Fruit fly (Drosophila melanogaster) whole organism, embryonic: ENCODE data around the gene Cpr11B.

Source experiments
- Antp ChIP-seq: fragments of 200-800 bp; sonication (Bioruptor generic); optimal IDR thresholded peaks from 3 replicates; lab custom pipeline; 2016; ENCODE audit warnings: missing biosample characterization, missing genetic modification characterization
- BEAF-32 ChIP-seq: fragments of 200-800 bp; sonication (Bioruptor generic); optimal IDR thresholded peaks from 3 replicates; lab custom pipeline; 2017; ENCODE audit warnings: missing biosample characterization, missing genetic modification characterization, mild to moderate bottlenecking, moderate library complexity, missing genetic modification reagents
- CG10267 ChIP-seq: fragments of 200-800 bp; sonication (Bioruptor generic); optimal IDR thresholded peaks from 2 replicates; lab custom pipeline; 2018; ENCODE audit warnings: missing biosample characterization, mild to moderate bottlenecking, missing genetic modification characterization, moderate library complexity
- CG11560 ChIP-seq: fragments of 200-800 bp; sonication (Bioruptor generic); IDR thresholded peaks from 3 replicates; pipeline ENCODE4 v1.3.6; 2022; ENCODE audit warnings: missing biosample characterization, missing genetic modification characterization
- CG12104 ChIP-seq: fragments of 200-800 bp; sonication (Bioruptor generic); optimal IDR thresholded peaks from 3 replicates; lab custom pipeline; 2016; ENCODE audit warnings: missing biosample characterization, missing genetic modification characterization
- CG14710 ChIP-seq: fragments of 200-800 bp; sonication (Bioruptor generic); optimal IDR thresholded peaks from 3 replicates; lab custom pipeline; 2019; ENCODE audit warnings: missing biosample characterization, mild to moderate bottlenecking, missing genetic modification characterization, moderate library complexity
- CG16779 ChIP-seq: fragments of 200-800 bp; sonication (Bioruptor generic); IDR thresholded peaks from 2 replicates; pipeline ENCODE4 v1.3.6; 2022; ENCODE audit warnings: missing biosample characterization, missing genetic modification characterization
- CG16813 ChIP-seq: fragments of 200-800 bp; sonication (Bioruptor generic); IDR thresholded peaks from 3 replicates; pipeline ENCODE4 v1.3.6; 2022; ENCODE audit warnings: missing biosample characterization, missing genetic modification characterization; ENCODE audit not compliant: partially characterized antibody
- CG16863 ChIP-seq: fragments of 200-800 bp; sonication (Bioruptor generic); optimal IDR thresholded peaks from 3 replicates; lab custom pipeline; 2016; ENCODE audit warnings: missing biosample characterization, missing genetic modification characterization
- CG17359 ChIP-seq: fragments of 200-800 bp; sonication (Bioruptor generic); optimal IDR thresholded peaks from 3 replicates; lab custom pipeline; 2018; ENCODE audit warnings: missing biosample characterization, mild to moderate bottlenecking, missing genetic modification characterization, moderate library complexity
- CG2116 ChIP-seq: fragments of 200-800 bp; sonication (Bioruptor generic); optimal IDR thresholded peaks from 3 replicates; lab custom pipeline; 2018; ENCODE audit warnings: missing biosample characterization, mild to moderate bottlenecking, missing genetic modification characterization
- CG2120 ChIP-seq: fragments of 200-800 bp; sonication (Bioruptor generic); optimal IDR thresholded peaks from 3 replicates; lab custom pipeline; 2016; ENCODE audit warnings: missing biosample characterization, missing genetic modification characterization
- CG2129 ChIP-seq: fragments of 200-800 bp; sonication (Bioruptor generic); IDR thresholded peaks from 2 replicates; pipeline ENCODE4 v1.3.6; 2022; ENCODE audit warnings: missing biosample characterization, missing genetic modification characterization; ENCODE audit not compliant: partially characterized antibody
- CG2202 ChIP-seq: fragments of 200-800 bp; sonication (Bioruptor generic); optimal IDR thresholded peaks from 2 replicates; lab custom pipeline; 2018; ENCODE audit warnings: missing biosample characterization, mild to moderate bottlenecking, missing genetic modification characterization
- CG6689 ChIP-seq: fragments of 200-800 bp; sonication (Bioruptor generic); IDR thresholded peaks from 2 replicates; pipeline ENCODE4 v1.3.6; 2022; ENCODE audit warnings: missing biosample characterization, missing genetic modification characterization
- CG9727 ChIP-seq: fragments of 200-800 bp; sonication (Bioruptor generic); optimal IDR thresholded peaks from 3 replicates; lab custom pipeline; 2017; ENCODE audit warnings: missing biosample characterization, mild to moderate bottlenecking, missing genetic modification characterization
- CG9797 ChIP-seq: fragments of 200-800 bp; sonication (Bioruptor generic); optimal IDR thresholded peaks from 3 replicates; lab custom pipeline; 2018; ENCODE audit warnings: missing biosample characterization, mild to moderate bottlenecking, missing genetic modification characterization
- CTCF ChIP-seq: fragments of 200-800 bp; sonication (Bioruptor generic); optimal IDR thresholded peaks from 2 replicates; lab custom pipeline; 2017; ENCODE audit warnings: missing biosample characterization, mild to moderate bottlenecking, missing genetic modification characterization, moderate library complexity
- Dll ChIP-seq: fragments of 200-800 bp; sonication (Bioruptor generic); IDR thresholded peaks from 4 replicates; pipeline ENCODE4 v1.3.6; 2022; ENCODE audit warnings: missing biosample characterization, missing genetic modification characterization; ENCODE audit not compliant: partially characterized antibody
- Eip74EF ChIP-seq, 2 experiments: fragments of 200-800 bp in 1 of 2; fragments of >200 bp in 1 of 2; sonication (Bioruptor generic) in 1 of 2; optimal IDR thresholded peaks; 2 replicates each; lab custom pipeline; 2017 to 2019; ENCODE audit warnings: missing biosample characterization in 2 of 2, missing genetic modification characterization in 2 of 2, mild to moderate bottlenecking in 1 of 2, moderate library complexity in 1 of 2
- Fer1 ChIP-seq: fragments of 200-800 bp; sonication (Bioruptor generic); optimal IDR thresholded peaks from 2 replicates; lab custom pipeline; 2017; ENCODE audit warnings: missing biosample characterization, mild to moderate bottlenecking, missing genetic modification characterization
- HLH4C ChIP-seq: fragments of 200-800 bp; sonication (Bioruptor generic); IDR thresholded peaks from 3 replicates; pipeline ENCODE4 v1.3.6; 2022; ENCODE audit warnings: missing biosample characterization, missing genetic modification characterization; ENCODE audit not compliant: partially characterized antibody
- Hmx ChIP-seq: fragments of 200-800 bp; sonication (Bioruptor generic); optimal IDR thresholded peaks from 2 replicates; lab custom pipeline; 2016; ENCODE audit warnings: missing biosample characterization, missing genetic modification characterization
- Hr3 ChIP-seq: fragments of 200-800 bp; sonication (Bioruptor generic); optimal IDR thresholded peaks from 3 replicates; lab custom pipeline; 2016; ENCODE audit warnings: missing biosample characterization, missing genetic modification characterization
- Hr78 ChIP-seq, 2 experiments: fragments of 200-800 bp in 1 of 2; fragments of >200 bp in 1 of 2; sonication (Bioruptor generic) in 1 of 2; optimal IDR thresholded peaks; 2 replicates each; lab custom pipeline; 2017 to 2019; ENCODE audit warnings: missing biosample characterization in 2 of 2, missing genetic modification characterization in 2 of 2, mild to moderate bottlenecking in 1 of 2, moderate library complexity in 1 of 2
- Lpt ChIP-seq: fragments of >200 bp; optimal IDR thresholded peaks from 2 replicates; lab custom pipeline; 2018; ENCODE audit warnings: missing biosample characterization, missing genetic modification characterization
- Myb ChIP-seq: fragments of 200-800 bp; sonication (Bioruptor generic); optimal IDR thresholded peaks from 2 replicates; lab custom pipeline; 2016; ENCODE audit warnings: missing biosample characterization, missing genetic modification characterization
- Opbp ChIP-seq: fragments of 200-800 bp; sonication (Bioruptor generic); IDR thresholded peaks from 3 replicates; pipeline ENCODE4 v1.3.6; 2022; ENCODE audit warnings: missing biosample characterization, missing genetic modification characterization; ENCODE audit not compliant: partially characterized antibody
- Scr ChIP-seq: fragments of 200-800 bp; sonication (Bioruptor generic); IDR thresholded peaks from 2 replicates; pipeline ENCODE4 v1.3.6; 2022; ENCODE audit warnings: missing biosample characterization, missing genetic modification characterization; ENCODE audit not compliant: partially characterized antibody
- Sox100B ChIP-seq: fragments of 200-800 bp; sonication (Bioruptor generic); optimal IDR thresholded peaks from 3 replicates; lab custom pipeline; 2018; ENCODE audit warnings: missing biosample characterization, mild to moderate bottlenecking, missing genetic modification characterization
- abd-A ChIP-seq: fragments of 200-800 bp; sonication (Bioruptor generic); optimal IDR thresholded peaks from 3 replicates; lab custom pipeline; 2019; ENCODE audit warnings: missing biosample characterization, mild to moderate bottlenecking, missing genetic modification characterization, moderate library complexity
- ac ChIP-seq: fragments of 200-800 bp; sonication (Bioruptor generic); optimal IDR thresholded peaks from 3 replicates; lab custom pipeline; 2017; ENCODE audit warnings: missing biosample characterization, mild to moderate bottlenecking, missing genetic modification characterization
- amos ChIP-seq: fragments of 200-800 bp; sonication (Bioruptor generic); IDR thresholded peaks from 2 replicates; pipeline ENCODE4 v1.3.6; 2022; ENCODE audit warnings: missing biosample characterization, missing genetic modification characterization; ENCODE audit not compliant: partially characterized antibody
- crp ChIP-seq, 2 experiments: fragments of 200-800 bp; sonication (Bioruptor generic); optimal IDR thresholded peaks; 2 replicates in 1 of 2; 3 replicates in 1 of 2; lab custom pipeline; 2017; ENCODE audit warnings: missing biosample characterization in 2 of 2, missing genetic modification characterization in 2 of 2, mild to moderate bottlenecking in 1 of 2, moderate library complexity in 1 of 2
- disco-r ChIP-seq: fragments of 200-800 bp; sonication (Bioruptor generic); optimal IDR thresholded peaks from 2 replicates; lab custom pipeline; 2016; ENCODE audit warnings: missing biosample characterization, missing genetic modification characterization
- dm ChIP-seq: fragments of 200-800 bp; sonication (Bioruptor generic); optimal IDR thresholded peaks from 3 replicates; lab custom pipeline; 2016; ENCODE audit warnings: missing biosample characterization, missing genetic modification characterization
- dysf ChIP-seq: fragments of 200-800 bp; sonication (Bioruptor generic); IDR thresholded peaks from 3 replicates; pipeline ENCODE4 v1.3.6; 2022; ENCODE audit warnings: missing biosample characterization, missing genetic modification characterization
- en ChIP-seq: fragments of 200-800 bp; sonication (Bioruptor generic); optimal IDR thresholded peaks from 2 replicates; lab custom pipeline; 2016; ENCODE audit warnings: missing biosample characterization, missing genetic modification characterization
- fd64A ChIP-seq: fragments of 200-800 bp; sonication (Bioruptor generic); optimal IDR thresholded peaks from 3 replicates; lab custom pipeline; 2018; ENCODE audit warnings: missing biosample characterization, mild to moderate bottlenecking, missing genetic modification characterization
- gem ChIP-seq: fragments of 200-800 bp; sonication (Bioruptor generic); optimal IDR thresholded peaks from 2 replicates; lab custom pipeline; 2019; ENCODE audit warnings: missing biosample characterization, mild to moderate bottlenecking, missing genetic modification characterization, moderate library complexity
- gfzf ChIP-seq: fragments of 200-800 bp; sonication (Bioruptor generic); optimal IDR thresholded peaks from 2 replicates; lab custom pipeline; 2016; ENCODE audit warnings: missing biosample characterization, mild to moderate bottlenecking, missing genetic modification characterization, moderate library complexity
- mld ChIP-seq: fragments of 200-800 bp; sonication (Bioruptor generic); IDR thresholded peaks from 3 replicates; pipeline ENCODE4 v1.3.6; 2022; ENCODE audit warnings: missing biosample characterization, missing genetic modification characterization; ENCODE audit not compliant: partially characterized antibody
- nmo ChIP-seq: fragments of 200-800 bp; sonication (Bioruptor generic); optimal IDR thresholded peaks from 2 replicates; lab custom pipeline; 2018; ENCODE audit warnings: missing biosample characterization, mild to moderate bottlenecking, missing genetic modification characterization, moderate library complexity
- onecut ChIP-seq: fragments of 200-800 bp; sonication (Bioruptor generic); IDR thresholded peaks from 2 replicates; pipeline ENCODE4 v1.3.6; 2022; ENCODE audit warnings: missing biosample characterization, missing genetic modification characterization
- otp ChIP-seq: fragments of 200-800 bp; sonication (Bioruptor generic); IDR thresholded peaks from 3 replicates; pipeline ENCODE4, ENCODE4 v1.3.6; 2022; ENCODE audit warnings: missing biosample characterization, missing genetic modification characterization
- p53 ChIP-seq: fragments of 200-800 bp; sonication (Bioruptor generic); optimal IDR thresholded peaks from 2 replicates; lab custom pipeline; 2016; ENCODE audit warnings: missing biosample characterization, missing genetic modification characterization
- phol ChIP-seq: fragments of 200-800 bp; sonication (Bioruptor generic); optimal IDR thresholded peaks from 3 replicates; lab custom pipeline; 2018; ENCODE audit warnings: missing biosample characterization, mild to moderate bottlenecking, missing genetic modification characterization, moderate library complexity
- row ChIP-seq: fragments of 200-800 bp; sonication (Bioruptor generic); IDR thresholded peaks from 3 replicates; pipeline ENCODE4 v1.3.6; 2022; ENCODE audit warnings: missing biosample characterization, missing genetic modification characterization
- sna ChIP-seq: fragments of 200-800 bp; sonication (Bioruptor generic); IDR thresholded peaks from 2 replicates; pipeline ENCODE4 v1.3.6; 2022; ENCODE audit warnings: missing biosample characterization, missing genetic modification characterization; ENCODE audit not compliant: partially characterized antibody
- sr ChIP-seq: fragments of 200-800 bp; sonication (Bioruptor generic); IDR thresholded peaks from 3 replicates; pipeline ENCODE4 v1.3.6; 2022; ENCODE audit warnings: missing biosample characterization, missing genetic modification characterization

Cpr11B gene

DNA sequence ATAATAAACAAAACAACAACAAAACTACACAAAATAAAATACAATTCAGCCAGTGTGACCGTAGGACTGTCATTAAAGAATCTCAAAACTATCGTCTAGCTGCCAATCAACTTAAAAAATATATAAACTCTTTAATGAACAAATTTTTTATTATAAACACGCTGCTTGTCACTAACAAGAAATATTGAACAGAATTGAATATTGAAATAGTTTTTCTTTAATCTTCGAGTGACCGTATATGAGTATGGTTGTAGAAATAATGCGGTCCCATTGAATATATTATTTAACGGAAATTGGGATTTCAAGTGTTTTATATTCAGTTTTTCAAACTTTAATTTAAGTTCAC lies 39.2 kb downstream of the Cpr11B start, which contains the start of gene LIMK1 (continued):
- TF ChIP-seq fd64A, result no peak
- TF ChIP-seq CG10267 (tag; lab: Kevin White, UChicago), result peak; percentile 51
- no peak for TF ChIP-seq CG11560 (tag; lab: Robert Waterston, UW)
- TF ChIP-seq p53 (GFP tag; lab: Kevin White, UChicago), result no peak
- TF ChIP-seq ac (GFP tag; lab: Kevin White, UChicago), result no peak
- no peak for TF ChIP-seq Eip74EF (GFP tag; optimal IDR thresholded peaks at IDR 0.05; lab: Kevin White, UChicago)
- no peak for TF ChIP-seq en (GFP tag; lab: Kevin White, UChicago)
- no peak for TF ChIP-seq mld (GFP tag; lab: Robert Waterston, UW)
- no peak for TF ChIP-seq CG2202 (tag; lab: Kevin White, UChicago)
- TF ChIP-seq CTCF (GFP tag; lab: Kevin White, UChicago), result no peak
- TF ChIP-seq Lpt (GFP tag; lab: Kevin White, UChicago), result no peak
- TF ChIP-seq CG9727 (GFP tag; lab: Kevin White, UChicago), result no peak
- TF ChIP-seq crp (GFP tag; optimal IDR thresholded peaks at IDR 0.05; lab: Kevin White, UChicago), result no peak
- TF ChIP-seq disco-r (GFP tag; lab: Kevin White, UChicago), result no peak
- TF ChIP-seq gfzf (GFP tag; lab: Kevin White, UChicago), result peak; percentile 79
- no peak for TF ChIP-seq CG16863 (GFP tag; lab: Kevin White, UChicago)
- TF ChIP-seq CG16779 (GFP tag; lab: Robert Waterston, UW), result no peak
- TF ChIP-seq Antp (GFP tag; lab: Kevin White, UChicago), result no peak
- TF ChIP-seq dysf (GFP tag; lab: Robert Waterston, UW), result no peak
- no peak for TF ChIP-seq sr (GFP tag; lab: Robert Waterston, UW)
- TF ChIP-seq HLH4C (GFP tag; lab: Robert Waterston, UW), result peak; percentile 33; the same call in 1 of the 3 replicates
- TF ChIP-seq phol, result peak; percentile 44
- TF ChIP-seq onecut (GFP tag; lab: Robert Waterston, UW), result no peak
- TF ChIP-seq CG2129, result 0 out of 2 replicates have a peak, but pooled peaks have one; percentile 17
- no peak for TF ChIP-seq Sox100B
- peak; percentile 7; the same call in 1 of the 3 replicates for TF ChIP-seq Opbp (GFP tag; lab: Robert Waterston, UW)
- peak; percentile 50; the same call in 2 of the 3 replicates for TF ChIP-seq CG16813 (GFP tag; lab: Robert Waterston, UW)
- no peak for TF ChIP-seq CG12104 (GFP tag; lab: Kevin White, UChicago)
- peak; percentile 56 for TF ChIP-seq sna (GFP tag; lab: Robert Waterston, UW)
- 0 out of 3 replicates have a peak, but pooled peaks have one; percentile 13 for TF ChIP-seq row (GFP tag; lab: Robert Waterston, UW)
- no peak for TF ChIP-seq CG6689 (GFP tag; lab: Robert Waterston, UW)
- peak; percentile 76 for TF ChIP-seq Dll
- TF ChIP-seq Hr78 (GFP tag; optimal IDR thresholded peaks at IDR 0.05; lab: Kevin White, UChicago), result no peak
- peak; percentile 60 for TF ChIP-seq CG2116
- no peak for TF ChIP-seq CG2120 (GFP tag; lab: Kevin White, UChicago)
- TF ChIP-seq abd-A (tag; lab: Kevin White, UChicago), result no peak
- TF ChIP-seq dm (GFP tag; lab: Kevin White, UChicago), result no peak
- TF ChIP-seq nmo (GFP tag; lab: Kevin White, UChicago), result peak; percentile 40
- TF ChIP-seq Hr3, result no peak
- TF ChIP-seq Myb (GFP tag; lab: Kevin White, UChicago), result peak; percentile 88
- no peak for TF ChIP-seq otp (GFP tag; lab: Robert Waterston, UW)
- TF ChIP-seq amos (GFP tag; lab: Robert Waterston, UW), result peak; percentile 56
- TF ChIP-seq gem (tag; lab: Kevin White, UChicago), result peak; percentile 10
- peak; percentile 73 for TF ChIP-seq Scr
- TF ChIP-seq CG17359 (tag; lab: Kevin White, UChicago), result no peak
- TF ChIP-seq BEAF-32 (GFP tag; lab: Kevin White, UChicago), result peak; percentile 78
- TF ChIP-seq CG14710 (tag; lab: Kevin White, UChicago), result peak; percentile 66
- peak; percentile 83 for TF ChIP-seq CG9797 (GFP tag; lab: Kevin White, UChicago)
- no peak for TF ChIP-seq Fer1 (GFP tag; lab: Kevin White, UChicago)
- TF ChIP-seq Hmx (GFP tag; lab: Kevin White, UChicago), result no peak
